Fruit fly (Drosophila melanogaster) Kc167 (cell line): ENCODE measurements around the gene CPT2.

ENCODE experiments used
- Myc ChIP-seq: fragments of >200 bp; optimal IDR thresholded peaks from 2 replicates; lab custom pipeline; 2017; ENCODE audit warnings: missing external identifiers
- Sin3A ChIP-seq: fragments of >200 bp; optimal IDR thresholded peaks from 2 replicates; lab custom pipeline; 2018; ENCODE audit warnings: missing external identifiers
- h ChIP-seq: fragments of >200 bp; optimal IDR thresholded peaks from 3 replicates; lab custom pipeline; 2018; ENCODE audit warnings: missing external identifiers
- psq ChIP-seq: fragments of >200 bp; optimal IDR thresholded peaks from 2 replicates; lab custom pipeline; 2017; ENCODE audit warnings: missing external identifiers
- ttk ChIP-seq: sonication (Bioruptor generic); optimal IDR thresholded peaks from 2 replicates; lab custom pipeline; 2017; ENCODE audit warnings: missing external identifiers

DNA sequence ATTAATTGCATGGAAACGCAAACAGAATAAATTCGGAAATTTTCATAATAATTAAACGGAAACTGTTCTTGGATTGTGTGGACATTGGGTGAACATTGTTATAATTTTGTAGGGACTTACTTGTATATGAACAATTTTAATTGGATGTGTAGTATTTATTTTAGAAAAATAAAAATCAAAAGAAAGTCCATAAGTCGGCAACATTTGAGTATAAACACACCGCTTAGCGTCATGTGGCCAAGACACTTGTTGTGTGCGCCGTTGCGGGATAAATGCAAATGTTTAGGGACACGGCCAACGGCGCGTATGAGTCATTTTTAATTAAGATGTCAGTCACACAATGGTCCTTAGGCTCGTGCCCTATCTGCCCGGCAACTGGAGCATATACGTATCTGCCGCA is 5.5 kb downstream of the CPT2 start:
- no peak for TF ChIP-seq Sin3A
- TF ChIP-seq h (lab: Kevin White, UChicago) = no peak
- no peak for TF ChIP-seq Myc (lab: Kevin White, UChicago)
- TF ChIP-seq ttk = no peak
- TF ChIP-seq psq (lab: Kevin White, UChicago) = no peak
